Worm (Caenorhabditis elegans) whole organism, mixed stage, embryonic: ENCODE measurements around the gene msp-36.

Source experiments
- elt-3 ChIP-seq: fragments of 150-350 bp; optimal IDR thresholded peaks from 2 replicates; lab custom pipeline; 2014; ENCODE audit warnings: missing biosample characterization, missing genetic modification characterization
- mab-5 ChIP-seq: fragments of 150-350 bp; optimal IDR thresholded peaks from 2 replicates; lab custom pipeline; 2014; ENCODE audit warnings: missing biosample characterization, missing genetic modification characterization
- mep-1 ChIP-seq: fragments of 150-350 bp; optimal IDR thresholded peaks from 2 replicates; lab custom pipeline; 2017; ENCODE audit warnings: missing biosample characterization, missing genetic modification reagents, missing genetic modification characterization, inconsistent platforms
- pha-4 ChIP-seq: fragments of 150-350 bp; optimal IDR thresholded peaks from 2 replicates; lab custom pipeline; 2018; ENCODE audit warnings: missing biosample characterization, missing genetic modification reagents, missing genetic modification characterization
- sptf-1 ChIP-seq: sonication (generic microtip); optimal IDR thresholded peaks from 2 replicates; lab custom pipeline; 2017; ENCODE audit warnings: mild to moderate bottlenecking, missing genetic modification characterization, moderate library complexity, missing compliant biosample characterization

DNA sequence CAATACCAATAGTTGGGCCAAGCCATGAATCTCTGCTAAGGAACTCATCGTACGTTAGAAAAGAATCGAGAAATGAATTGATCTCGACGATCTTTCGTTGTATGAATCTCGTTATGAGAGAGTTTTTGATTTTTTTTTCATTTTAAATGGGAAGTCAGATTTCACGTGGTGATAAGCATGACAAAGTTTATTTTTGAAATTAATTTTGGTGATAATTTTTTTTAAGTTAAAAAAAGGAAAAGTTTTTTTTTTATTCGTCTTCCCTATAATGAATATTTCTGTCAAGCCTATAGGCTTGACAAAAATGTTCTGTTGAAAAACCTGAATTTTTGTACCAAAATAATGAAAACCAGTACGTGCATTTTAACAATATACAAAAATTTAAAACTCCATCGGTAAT lies 40.6 kb downstream of the msp-36 start, which contains the start of gene K08F4.5:
- TF ChIP-seq pha-4 (tag; lab: Kevin White, UChicago) (no peak), elt-3 (no peak), mep-1 (tag; lab: Kevin White, UChicago) (no peak), sptf-1 (tag; lab: Kevin White, UChicago) (no peak), mab-5 (tag; lab: Kevin White, UChicago) (no peak)
